Worm (Caenorhabditis elegans): ENCODE results near the gene str-46.

- TF ChIP-seq hnd-1 (tag; optimal IDR thresholded peaks at IDR 0.05): no peak
- TF ChIP-seq ama-1 (optimal IDR thresholded peaks at IDR 0.05): no peak
- no peak for TF ChIP-seq B0310.2 (tag; optimal IDR thresholded peaks at IDR 0.05)
- no peak for TF ChIP-seq ceh-36 (tag; optimal IDR thresholded peaks at IDR 0.05)
- TF ChIP-seq ceh-13 (GFP tag; optimal IDR thresholded peaks at IDR 0.05): no peak
- no peak for TF ChIP-seq hmbx-1 (tag; optimal IDR thresholded peaks at IDR 0.05)
- no peak for TF ChIP-seq ets-7 (tag; optimal IDR thresholded peaks at IDR 0.05)
- TF ChIP-seq tra-4 (tag; optimal IDR thresholded peaks at IDR 0.05): no peak
Measured at ce11 chrV:2872947-2873346, 26.8 kb downstream of the str-46 start.

All from whole organism, early embryonic.